Worm (Caenorhabditis elegans): Measurements from ENCODE around the gene srh-239.

Gene srh-239

ce11 chrV:15465032-15465727 is 19.6 kb downstream of the srh-239 start, which contains the start of gene pqn-71 (continued):
- TF ChIP-seq sptf-2 (GFP tag; optimal IDR thresholded peaks at IDR 0.05), result peak; percentile 89
- peak; percentile 92 for TF ChIP-seq madf-10 (tag; optimal IDR thresholded peaks at IDR 0.05)
- peak; percentile 84 for TF ChIP-seq gei-17 (GFP tag; optimal IDR thresholded peaks at IDR 0.05)
- TF ChIP-seq ceh-27 (GFP tag; optimal IDR thresholded peaks at IDR 0.05), result peak; percentile 75
- peak; percentile 80; the same call in 1 of the 2 replicates for TF ChIP-seq Y53F4B.3 (GFP tag; IDR thresholded peaks at IDR 0.05)
- TF ChIP-seq F39B2.1 (GFP tag; IDR thresholded peaks at IDR 0.05), result 0 out of 2 replicates have a peak, but pooled peaks have one; percentile 70
- TF ChIP-seq F55B11.4 (tag; optimal IDR thresholded peaks at IDR 0.05; ENCODE audit: borderline replicate concordance, insufficient read depth), result no peak
- peak; percentile 38 for TF ChIP-seq efl-1 (GFP tag; optimal IDR thresholded peaks at IDR 0.05)
- TF ChIP-seq T07F8.4 (tag; optimal IDR thresholded peaks at IDR 0.05), result peak; percentile 93
- TF ChIP-seq K11D2.4 (GFP tag; IDR thresholded peaks at IDR 0.05), result peak; percentile 93
- TF ChIP-seq ekl-4 (GFP tag; IDR thresholded peaks at IDR 0.05), result peak; percentile 89
- TF ChIP-seq sea-2 (GFP tag; IDR thresholded peaks at IDR 0.05), result peak; percentile 71; the same call in 1 of the 2 replicates
- no peak for TF ChIP-seq lag-1 (GFP tag; IDR thresholded peaks at IDR 0.05)
- TF ChIP-seq ztf-25 (GFP tag; IDR thresholded peaks at IDR 0.05), result peak; percentile 89; the same call in 1 of the 2 replicates
- peak; percentile 56 for TF ChIP-seq dpl-1 (GFP tag; optimal IDR thresholded peaks at IDR 0.05)
- TF ChIP-seq rpc-1 (optimal IDR thresholded peaks at IDR 0.05), result peak; percentile 99
- TF ChIP-seq rpc-1 (tag; optimal IDR thresholded peaks at IDR 0.05), result peak; percentile 98
- peak; percentile 74 for TF ChIP-seq ztf-22 (GFP tag; optimal IDR thresholded peaks at IDR 0.05)
- TF ChIP-seq ccch-3 (GFP tag; optimal IDR thresholded peaks at IDR 0.05), result peak; percentile 47
- peak; percentile 41; the same call in 1 of the 2 replicates for TF ChIP-seq B0019.2 (GFP tag; conservative IDR thresholded peaks at IDR 0.05)
- peak; percentile 86 for TF ChIP-seq ztf-18 (tag; optimal IDR thresholded peaks at IDR 0.05)
- peak; percentile 95 for TF ChIP-seq aptf-3 (GFP tag; IDR thresholded peaks at IDR 0.05)
- TF ChIP-seq F37B4.10 (GFP tag; IDR thresholded peaks at IDR 0.05), result 0 out of 2 replicates have a peak, but pooled peaks have one; percentile 88
- TF ChIP-seq akir-1 (GFP tag; optimal IDR thresholded peaks at IDR 0.05), result peak; percentile 0
- peak; percentile 62 for TF ChIP-seq F33H1.4 (GFP tag; IDR thresholded peaks at IDR 0.05)
- TF ChIP-seq dpff-1 (tag; optimal IDR thresholded peaks at IDR 0.05), result peak; percentile 54
- TF ChIP-seq ceh-100 (GFP tag; IDR thresholded peaks at IDR 0.05), result peak; percentile 83
- TF ChIP-seq F49E8.2 (tag; optimal IDR thresholded peaks at IDR 0.05; ENCODE audit: insufficient read depth), result peak; percentile 56
- TF ChIP-seq aptf-2 (GFP tag; conservative IDR thresholded peaks at IDR 0.05), result peak; percentile 60; the same call in 1 of the 2 replicates
- peak; percentile 88 for TF ChIP-seq ceh-79 (tag; optimal IDR thresholded peaks at IDR 0.05)
- TF ChIP-seq fkh-3 (tag; optimal IDR thresholded peaks at IDR 0.05), result peak; percentile 84
- peak; percentile 89 for TF ChIP-seq hmg-20 (GFP tag; IDR thresholded peaks at IDR 0.05)
- TF ChIP-seq F52B5.7 (tag; optimal IDR thresholded peaks at IDR 0.05), result peak; percentile 81
- TF ChIP-seq egl-44 (GFP tag; IDR thresholded peaks at IDR 0.05), result peak; percentile 95
- TF ChIP-seq ztf-26 (tag; optimal IDR thresholded peaks at IDR 0.05), result peak; percentile 96
- peak; percentile 91 for TF ChIP-seq lsy-27 (tag; optimal IDR thresholded peaks at IDR 0.05; ENCODE audit: borderline replicate concordance, insufficient read depth)
- peak; percentile 82 for TF ChIP-seq C06A6.2 (GFP tag; conservative IDR thresholded peaks at IDR 0.05)
- peak; percentile 86 for TF ChIP-seq snpc-3.4 (tag; optimal IDR thresholded peaks at IDR 0.05)
- peak; percentile 85 for TF ChIP-seq atf-7 (tag; optimal IDR thresholded peaks at IDR 0.05)
- TF ChIP-seq Y79H2A.3 (GFP tag; conservative IDR thresholded peaks at IDR 0.05), result 0 out of 2 replicates have a peak, but pooled peaks have one; percentile 52
- no peak for TF ChIP-seq ets-4 (GFP tag; optimal IDR thresholded peaks at IDR 0.05)
- peak; percentile 97 for TF ChIP-seq D2030.7 (GFP tag; IDR thresholded peaks at IDR 0.05)
- peak; percentile 95 for TF ChIP-seq F23B12.7 (tag; optimal IDR thresholded peaks at IDR 0.05; ENCODE audit: insufficient read depth)
- TF ChIP-seq nfya-2 (GFP tag; IDR thresholded peaks at IDR 0.05), result no peak
- peak; percentile 83 for TF ChIP-seq Y53G8AR.9 (GFP tag; conservative IDR thresholded peaks at IDR 0.05)
- TF ChIP-seq lin-40 (tag; optimal IDR thresholded peaks at IDR 0.05), result peak; percentile 97
- peak; percentile 86 for TF ChIP-seq hlh-12 (tag; optimal IDR thresholded peaks at IDR 0.05)

All from whole organism, young adult.